Fruit fly (Drosophila melanogaster): ENCODE data around the gene Spag1.

Gene Spag1

DNA sequence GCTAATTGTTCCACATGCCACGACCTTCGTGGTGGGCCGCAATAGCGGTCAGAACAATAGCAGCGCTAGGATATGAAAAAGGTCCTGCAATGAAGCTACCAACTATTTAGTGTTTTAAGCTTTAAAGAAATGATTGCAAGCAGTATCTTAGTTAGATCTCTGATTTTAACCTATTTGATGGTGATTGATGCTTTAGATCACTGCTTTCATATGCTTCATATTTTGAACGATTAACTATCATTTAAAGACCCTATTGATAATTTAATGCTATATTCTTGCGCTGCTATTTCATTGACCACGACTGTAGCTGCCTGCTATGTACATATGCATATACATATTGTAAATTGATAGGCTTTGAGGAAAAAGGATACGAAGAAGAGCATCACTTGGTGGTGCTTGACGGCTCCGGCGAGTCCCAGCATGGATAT, 16.1 kb downstream of the Spag1 start (continued):
- peak; percentile 45; the same call in 1 of the 2 replicates for TF ChIP-seq slbo (GFP tag; IDR thresholded peaks at IDR 0.05)
- 0 out of 4 replicates have a peak, but pooled peaks have one; percentile 41 for TF ChIP-seq Gug (GFP tag; IDR thresholded peaks at IDR 0.05)
- peak; percentile 20 for TF ChIP-seq CG1602 (GFP tag; optimal IDR thresholded peaks at IDR 0.05)
- no peak for TF ChIP-seq ham (GFP tag; IDR thresholded peaks at IDR 0.05)
- TF ChIP-seq CG17361 (GFP tag; IDR thresholded peaks at IDR 0.05): peak; percentile 84
- no peak for TF ChIP-seq Hmx (GFP tag; optimal IDR thresholded peaks at IDR 0.05)
- TF ChIP-seq CG12219 (GFP tag; optimal IDR thresholded peaks at IDR 0.05): peak; percentile 52
- peak; percentile 14 for TF ChIP-seq CG1529 (GFP tag; optimal IDR thresholded peaks at IDR 0.05)
- peak; percentile 2 for TF ChIP-seq Fer2 (tag; optimal IDR thresholded peaks at IDR 0.05)
- peak; percentile 10 for TF ChIP-seq ewg (GFP tag; optimal IDR thresholded peaks at IDR 0.05)
- peak; percentile 6 for TF ChIP-seq Chrac-16 (GFP tag; optimal IDR thresholded peaks at IDR 0.05)
- TF ChIP-seq Stat92E (GFP tag; optimal IDR thresholded peaks at IDR 0.05): no peak
- no peak for TF ChIP-seq Hr39 (optimal IDR thresholded peaks at IDR 0.05)
- TF ChIP-seq p53 (GFP tag; optimal IDR thresholded peaks at IDR 0.05): peak; percentile 31
- peak; percentile 68 for TF ChIP-seq CG5180 (GFP tag; optimal IDR thresholded peaks at IDR 0.05)
- peak; percentile 39 for TF ChIP-seq D19B (GFP tag; optimal IDR thresholded peaks at IDR 0.05)
- peak; percentile 30 for TF ChIP-seq Antp (GFP tag; optimal IDR thresholded peaks at IDR 0.05)
- no peak for TF ChIP-seq sd (tag; optimal IDR thresholded peaks at IDR 0.05)
- no peak for TF ChIP-seq crp (GFP tag; optimal IDR thresholded peaks at IDR 0.05)
- peak; percentile 53 for TF ChIP-seq nau (GFP tag; optimal IDR thresholded peaks at IDR 0.05)
- TF ChIP-seq CG3407 (GFP tag; optimal IDR thresholded peaks at IDR 0.05): peak; percentile 16
- peak; percentile 79 for TF ChIP-seq Abd-B (GFP tag; optimal IDR thresholded peaks at IDR 0.05)
- peak; percentile 70 for TF ChIP-seq Six4 (GFP tag; optimal IDR thresholded peaks at IDR 0.05)
- no peak for TF ChIP-seq CG6683 (GFP tag; optimal IDR thresholded peaks at IDR 0.05)
- no peak for TF ChIP-seq zf30C (GFP tag; optimal IDR thresholded peaks at IDR 0.05)
- peak; percentile 52 for TF ChIP-seq CG7556 (GFP tag; optimal IDR thresholded peaks at IDR 0.05)
- no peak for TF ChIP-seq Doc2 (GFP tag; IDR thresholded peaks at IDR 0.05)
- TF ChIP-seq CG16815 (GFP tag; optimal IDR thresholded peaks at IDR 0.05): peak; percentile 24
- TF ChIP-seq CG11723 (GFP tag; optimal IDR thresholded peaks at IDR 0.05): peak; percentile 65
- peak; percentile 62 for TF ChIP-seq unpg (GFP tag; optimal IDR thresholded peaks at IDR 0.05)
- peak; percentile 6; the same call in 1 of the 3 replicates for TF ChIP-seq C15 (GFP tag; IDR thresholded peaks at IDR 0.05)
- TF ChIP-seq CG3838 (GFP tag; optimal IDR thresholded peaks at IDR 0.05): no peak
- peak; percentile 79 for TF ChIP-seq CG4820 (GFP tag; optimal IDR thresholded peaks at IDR 0.05)
- TF ChIP-seq Hr78 (GFP tag; optimal IDR thresholded peaks at IDR 0.05): peak in 1 of 2 experiments; percentile 25
- TF ChIP-seq dysf (GFP tag; IDR thresholded peaks at IDR 0.05): peak; percentile 74
- TF ChIP-seq CG12769 (tag; optimal IDR thresholded peaks at IDR 0.05): peak; percentile 66
- TF ChIP-seq Gsc (GFP tag; IDR thresholded peaks at IDR 0.05): no peak
- peak; percentile 45 for TF ChIP-seq tio (GFP tag; optimal IDR thresholded peaks at IDR 0.05)
- TF ChIP-seq CG3281 (GFP tag; optimal IDR thresholded peaks at IDR 0.05): peak; percentile 82
- TF ChIP-seq croc (GFP tag; conservative IDR thresholded peaks at IDR 0.05): peak; percentile 43; the same call in 2 of the 3 replicates
- TF ChIP-seq CG15073 (GFP tag; optimal IDR thresholded peaks at IDR 0.05): no peak
- TF ChIP-seq CG15601 (tag; optimal IDR thresholded peaks at IDR 0.05): peak; percentile 8
- no peak for TF ChIP-seq CG30020 (tag; optimal IDR thresholded peaks at IDR 0.05)
- peak; percentile 27 for TF ChIP-seq CG14965 (GFP tag; optimal IDR thresholded peaks at IDR 0.05; ENCODE audit: borderline replicate concordance)
- peak; percentile 67 for TF ChIP-seq CG2120 (GFP tag; optimal IDR thresholded peaks at IDR 0.05)
- peak; percentile 11 for TF ChIP-seq CG6765 (GFP tag; optimal IDR thresholded peaks at IDR 0.05)
- TF ChIP-seq Elba2 (GFP tag; optimal IDR thresholded peaks at IDR 0.05): no peak
- peak; percentile 87 for TF ChIP-seq zen (tag; optimal IDR thresholded peaks at IDR 0.05)
- peak; percentile 78 for TF ChIP-seq BtbVII (GFP tag; optimal IDR thresholded peaks at IDR 0.05)
- TF ChIP-seq CG14710 (tag; optimal IDR thresholded peaks at IDR 0.05): peak; percentile 77
